Fruit fly (Drosophila melanogaster): ENCODE data around the gene Men-b.

Men-b gene

DNA sequence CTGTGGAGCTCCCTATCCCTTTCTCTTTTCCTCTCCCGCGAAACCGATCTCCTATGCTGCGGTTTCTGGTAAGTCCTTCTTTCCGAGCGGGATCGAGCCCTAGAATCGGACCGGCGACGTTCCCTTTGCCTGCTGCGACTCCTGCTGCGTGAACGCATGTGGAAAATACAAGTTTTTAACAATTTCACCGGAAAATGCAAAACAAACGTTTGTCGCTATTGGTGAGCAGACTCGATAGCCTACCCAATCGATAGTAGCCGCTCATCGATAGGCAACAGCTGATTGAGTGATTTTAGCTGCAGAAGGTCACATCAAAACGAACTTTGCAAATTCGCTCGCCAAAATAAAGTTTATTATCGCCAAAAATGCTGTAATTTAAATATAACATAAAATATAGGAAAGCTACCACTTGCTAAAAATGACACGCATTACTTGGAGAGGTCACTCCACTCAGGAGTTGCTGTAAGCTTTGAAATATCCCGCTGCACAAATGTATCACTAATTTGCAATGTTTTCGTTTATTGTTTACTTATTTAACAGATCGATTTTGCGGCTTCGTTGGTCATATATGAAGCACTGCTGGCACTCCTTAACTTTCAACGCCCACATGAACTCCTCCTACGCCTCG is 34.9 kb upstream of the Men-b start, which contains the start of the genes CG6066 and CG5880 (continued):
- TF ChIP-seq fd102C (GFP tag; optimal IDR thresholded peaks at IDR 0.05) = no peak
- no peak for TF ChIP-seq Lpt (GFP tag; optimal IDR thresholded peaks at IDR 0.05)
- TF ChIP-seq ttk (GFP tag; IDR thresholded peaks at IDR 0.05) = no peak
- TF ChIP-seq sens (GFP tag) = peak; percentile 62
- TF ChIP-seq CG2129 (GFP tag; IDR thresholded peaks at IDR 0.05; ENCODE audit: partially characterized antibody) = peak; percentile 63; the same call in 1 of the 2 replicates
- TF ChIP-seq unc-4 (GFP tag; IDR thresholded peaks at IDR 0.05; ENCODE audit: partially characterized antibody) = peak; percentile 82
- TF ChIP-seq CG15479 (GFP tag; optimal IDR thresholded peaks at IDR 0.05) = no peak
- TF ChIP-seq sc (optimal IDR thresholded peaks at IDR 0.05) = no peak
- no peak for TF ChIP-seq sc (GFP tag; optimal IDR thresholded peaks at IDR 0.05)
- TF ChIP-seq ci (GFP tag; IDR thresholded peaks at IDR 0.05) = no peak
- no peak for TF ChIP-seq maf-S (GFP tag; optimal IDR thresholded peaks at IDR 0.05)
- peak; percentile 73; the same call in 2 of the 3 replicates for TF ChIP-seq zen2 (GFP tag; IDR thresholded peaks at IDR 0.05; ENCODE audit: partially characterized antibody)
- TF ChIP-seq CG13894 (tag; optimal IDR thresholded peaks at IDR 0.05) = no peak
- no peak for TF ChIP-seq grau (tag; optimal IDR thresholded peaks at IDR 0.05)
- TF ChIP-seq CG6683 (GFP tag; optimal IDR thresholded peaks at IDR 0.05) = no peak
- TF ChIP-seq CG15514 (GFP tag; optimal IDR thresholded peaks at IDR 0.05) = no peak
- no peak for TF ChIP-seq ind (GFP tag; optimal IDR thresholded peaks at IDR 0.05)
- TF ChIP-seq CG18619 (GFP tag; optimal IDR thresholded peaks at IDR 0.05) = no peak
- no peak for TF ChIP-seq usp (GFP tag; optimal IDR thresholded peaks at IDR 0.05)
- TF ChIP-seq odd (GFP tag; optimal IDR thresholded peaks at IDR 0.05) = no peak
- TF ChIP-seq H2.0 (GFP tag; IDR thresholded peaks at IDR 0.05) = no peak
- no peak for TF ChIP-seq btn (GFP tag; optimal IDR thresholded peaks at IDR 0.05)
- TF ChIP-seq CG12942 (GFP tag; optimal IDR thresholded peaks at IDR 0.05) = no peak

DNA sequence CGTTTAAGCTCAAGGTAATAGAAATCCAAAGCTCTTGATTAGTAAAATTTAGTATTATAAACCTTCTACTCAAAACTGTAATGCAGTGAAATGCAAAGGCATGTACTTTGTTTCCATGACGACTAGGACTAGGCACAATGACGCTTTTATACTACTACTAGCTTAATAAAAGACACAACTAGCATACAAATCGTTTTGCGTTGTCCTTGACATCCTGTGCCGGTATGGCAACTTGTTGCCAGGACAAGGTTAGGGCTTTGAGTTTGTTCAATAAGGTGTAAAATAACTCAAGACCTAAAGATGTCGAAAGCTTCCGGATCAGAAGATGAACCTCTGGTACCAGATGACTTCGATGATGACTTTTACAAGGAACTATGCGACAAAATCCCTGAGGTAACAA is 33.1 kb upstream of the Men-b start, which contains the start of gene CG5882:
Gene CG5882, plus strand, starts transcription at position 301 of the 400 bp plus-strand sequence.
- no peak for TF ChIP-seq ac (GFP tag; optimal IDR thresholded peaks at IDR 0.05)
- TF ChIP-seq org-1 (GFP tag; optimal IDR thresholded peaks at IDR 0.05) = no peak
- TF ChIP-seq CG7556 (GFP tag; optimal IDR thresholded peaks at IDR 0.05) = no peak
- no peak for TF ChIP-seq Meics (GFP tag; optimal IDR thresholded peaks at IDR 0.05)
- TF ChIP-seq CG7372 (GFP tag; IDR thresholded peaks at IDR 0.05) = no peak
- TF ChIP-seq CG2678 (tag; optimal IDR thresholded peaks at IDR 0.05) = no peak
- TF ChIP-seq CG11695 (GFP tag; IDR thresholded peaks at IDR 0.05) = no peak
- no peak for TF ChIP-seq CG11247 (GFP tag; IDR thresholded peaks at IDR 0.05)

DNA sequence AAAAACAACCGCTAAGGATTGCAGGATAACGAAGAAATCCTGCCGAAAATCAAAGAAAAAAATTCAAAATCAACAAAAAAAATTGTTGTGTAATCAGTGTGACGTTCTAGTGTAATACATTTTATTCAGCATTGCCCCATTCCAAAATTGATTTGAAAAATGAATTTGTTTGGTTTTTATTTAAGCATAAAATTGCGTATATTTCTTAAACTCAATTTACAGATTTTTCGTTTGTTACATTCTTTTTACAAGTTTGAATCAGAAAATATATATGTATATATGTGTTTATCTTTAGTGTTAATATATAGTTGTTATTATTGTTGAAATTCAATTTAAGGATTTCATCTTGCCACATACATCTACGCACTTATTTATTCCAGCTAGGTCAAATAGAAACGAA is 26.9 kb upstream of the Men-b start, which contains the start of gene CG6059:
Gene CG6059, minus strand, starts transcription at position 101 of the 400 bp plus-strand sequence.
- TF ChIP-seq Oli (tag; optimal IDR thresholded peaks at IDR 0.05) (no peak), CG30403 (GFP tag; optimal IDR thresholded peaks at IDR 0.05) (no peak), ATbp (GFP tag; optimal IDR thresholded peaks at IDR 0.05) (no peak), CG13123 (GFP tag; optimal IDR thresholded peaks at IDR 0.05) (no peak), z (GFP tag; IDR thresholded peaks at IDR 0.05) (no peak), schlank (tag; optimal IDR thresholded peaks at IDR 0.05) (no peak)

DNA sequence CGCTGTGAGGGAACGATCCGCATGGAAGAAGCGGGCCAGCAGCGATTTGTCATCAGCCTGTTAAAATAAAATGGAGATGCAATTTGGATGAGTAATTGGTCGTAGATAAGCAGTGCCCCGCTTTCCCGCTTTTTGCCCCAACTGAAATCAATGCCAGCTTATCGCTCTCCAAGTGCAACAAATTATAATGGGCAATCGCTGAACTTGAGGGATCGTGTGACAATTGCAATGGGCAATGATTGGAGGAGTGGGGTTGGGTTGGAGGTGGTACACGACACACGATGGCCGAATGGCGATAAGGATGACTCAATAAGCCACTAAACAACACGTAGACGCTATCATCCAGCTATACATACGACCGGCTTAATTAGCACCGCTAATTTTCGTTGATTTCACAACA is 22.7 kb upstream of the Men-b start:
- no peak for TF ChIP-seq klu (GFP tag; IDR thresholded peaks at IDR 0.05)
- no peak for TF ChIP-seq kay (GFP tag; optimal IDR thresholded peaks at IDR 0.05)
- TF ChIP-seq CG17829 (tag; optimal IDR thresholded peaks at IDR 0.05) = no peak
- no peak for TF ChIP-seq danr (GFP tag; IDR thresholded peaks at IDR 0.05)
- no peak for TF ChIP-seq tap (tag; optimal IDR thresholded peaks at IDR 0.05)
- TF ChIP-seq Abd-B (GFP tag; optimal IDR thresholded peaks at IDR 0.05) = no peak
- no peak for TF ChIP-seq Blimp-1 (GFP tag; optimal IDR thresholded peaks at IDR 0.05)
- TF ChIP-seq MESR4 (GFP tag; optimal IDR thresholded peaks at IDR 0.05) = no peak
- TF ChIP-seq CG12104 (GFP tag; optimal IDR thresholded peaks at IDR 0.05) = no peak
- no peak for TF ChIP-seq exex (tag; optimal IDR thresholded peaks at IDR 0.05)
- TF ChIP-seq CG7556 (GFP tag; optimal IDR thresholded peaks at IDR 0.05) = no peak
- no peak for TF ChIP-seq pfk (GFP tag; optimal IDR thresholded peaks at IDR 0.05)

Data from whole organism, embryonic.